Fruit fly (Drosophila melanogaster) S2 (cell line): ENCODE results near the gene CG10147.

Experiments
- CG8478 ChIP-seq: fragments of >200 bp; optimal IDR thresholded peaks from 2 replicates; lab custom pipeline; 2018
- CTCF ChIP-seq, 2 experiments: fragments of >200 bp; optimal IDR thresholded peaks; 2 replicates each; lab custom pipeline; 2018

The CG10147 gene

DNA sequence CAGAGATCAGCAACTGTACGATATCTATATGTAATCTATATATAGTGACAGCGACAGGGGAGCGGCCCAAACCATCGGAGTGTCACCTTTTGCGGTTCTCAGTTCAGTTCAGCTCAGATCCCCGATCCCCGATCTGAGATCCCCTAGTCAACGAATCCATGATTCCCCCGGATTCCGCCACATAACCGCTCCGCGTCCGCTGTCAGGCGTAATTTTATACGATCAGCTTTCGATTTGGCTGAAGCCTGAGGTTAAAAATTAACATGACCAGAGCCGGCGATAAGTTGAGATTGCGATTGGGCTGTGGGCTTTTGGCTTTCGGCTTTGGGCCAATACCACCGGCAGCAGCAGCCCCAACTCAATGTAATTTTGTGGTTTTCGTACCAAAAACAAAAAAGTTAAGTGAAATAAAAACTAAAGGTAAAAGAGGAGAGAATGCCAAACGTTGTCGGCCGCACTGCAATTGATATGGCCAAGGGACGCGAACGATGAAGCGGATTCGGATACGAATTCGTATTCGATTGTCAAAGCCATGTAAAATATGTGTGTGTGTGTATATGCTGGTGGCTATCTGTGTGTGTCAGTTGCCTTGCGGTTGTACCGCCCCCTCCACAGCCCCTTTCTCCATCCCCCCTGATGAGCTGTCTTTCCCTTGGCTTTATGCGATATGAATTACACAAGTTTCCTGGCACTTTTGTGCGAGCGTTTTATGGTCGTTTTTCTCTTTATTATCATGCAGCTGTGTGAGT lies 48.3 kb downstream of the CG10147 start:
- TF ChIP-seq CTCF (optimal IDR thresholded peaks at IDR 0.05; lab: Kevin White, UChicago) = no peak
- no peak for TF ChIP-seq CG8478

DNA sequence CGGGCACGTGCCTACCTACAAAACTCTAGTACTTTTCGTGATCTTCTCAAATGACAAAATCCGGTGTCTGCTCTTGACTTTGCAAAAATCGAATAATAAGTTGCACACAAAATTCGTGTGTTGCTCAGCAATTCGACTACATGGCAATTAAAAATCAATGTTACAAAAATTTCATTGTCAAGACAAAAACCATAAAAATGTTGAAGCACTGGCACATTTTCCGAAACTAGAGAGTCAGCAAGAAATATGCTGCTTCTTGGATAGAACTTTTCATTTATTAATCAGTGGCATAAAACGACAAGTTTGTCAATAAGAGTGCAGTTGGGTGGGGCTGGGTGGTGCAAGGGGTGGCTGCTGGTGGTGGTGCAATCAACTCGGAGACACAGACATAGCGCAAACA lies 51.0 kb downstream of the CG10147 start:
- TF ChIP-seq CG8478 (no peak), CTCF (optimal IDR thresholded peaks at IDR 0.05; lab: Kevin White, UChicago) (no peak)
